Fruit fly (Drosophila melanogaster): Measurements from ENCODE around the gene mdy.
A peak's percentile ranks its signal among the peaks of the same experiment; 100 is the strongest.

mdy gene

dm6 chr2L:16801578-16802152, 14.8 kb upstream of the mdy start (continued):
- TF ChIP-seq sc (optimal IDR thresholded peaks at IDR 0.05), result no peak
- no peak for TF ChIP-seq sc (GFP tag; optimal IDR thresholded peaks at IDR 0.05)
- no peak for TF ChIP-seq CG17912 (GFP tag; optimal IDR thresholded peaks at IDR 0.05)
- TF ChIP-seq ewg (GFP tag; optimal IDR thresholded peaks at IDR 0.05), result no peak
- no peak for TF ChIP-seq CkIIα-i1 (GFP tag; IDR thresholded peaks at IDR 0.05)
- TF ChIP-seq CG10267 (tag; optimal IDR thresholded peaks at IDR 0.05), result no peak
- no peak for TF ChIP-seq zf30C (GFP tag; optimal IDR thresholded peaks at IDR 0.05)
- TF ChIP-seq Sox102F (GFP tag; optimal IDR thresholded peaks at IDR 0.05), result no peak
- TF ChIP-seq CG17385 (GFP tag; optimal IDR thresholded peaks at IDR 0.05), result no peak
- TF ChIP-seq ash1 (GFP tag; optimal IDR thresholded peaks at IDR 0.05), result no peak
- 0 out of 4 replicates have a peak, but pooled peaks have one; percentile 18 for TF ChIP-seq chinmo (GFP tag; IDR thresholded peaks at IDR 0.05; ENCODE audit: partially characterized antibody)
- no peak for TF ChIP-seq H2.0 (GFP tag; IDR thresholded peaks at IDR 0.05)
- no peak for TF ChIP-seq br (optimal IDR thresholded peaks at IDR 0.05)
- no peak for TF ChIP-seq CG4424 (GFP tag; optimal IDR thresholded peaks at IDR 0.05)
- no peak for TF ChIP-seq CG7839 (tag; optimal IDR thresholded peaks at IDR 0.05)
- TF ChIP-seq exex (tag; optimal IDR thresholded peaks at IDR 0.05), result peak; percentile 99
- no peak for TF ChIP-seq CG10979 (tag; optimal IDR thresholded peaks at IDR 0.05)
- peak; percentile 32; the same call in 1 of the 2 replicates for TF ChIP-seq CG13287 (GFP tag; IDR thresholded peaks at IDR 0.05; ENCODE audit: partially characterized antibody)
- TF ChIP-seq PHDP (tag; optimal IDR thresholded peaks at IDR 0.05), result no peak
- no peak for TF ChIP-seq CG1233 (GFP tag; optimal IDR thresholded peaks at IDR 0.05)
- TF ChIP-seq gem (tag; optimal IDR thresholded peaks at IDR 0.05), result no peak
- TF ChIP-seq CG1832 (GFP tag; optimal IDR thresholded peaks at IDR 0.05), result no peak
- TF ChIP-seq luna (GFP tag; optimal IDR thresholded peaks at IDR 0.05), result no peak
- TF ChIP-seq CG6854 (GFP tag; optimal IDR thresholded peaks at IDR 0.05), result peak; percentile 12
- TF ChIP-seq Med (GFP tag), result no peak
- TF ChIP-seq Doc2 (GFP tag; IDR thresholded peaks at IDR 0.05), result no peak
- TF ChIP-seq dimm (GFP tag; IDR thresholded peaks at IDR 0.05), result no peak
- no peak for TF ChIP-seq H15 (GFP tag; IDR thresholded peaks at IDR 0.05)
- peak; percentile 100 for TF ChIP-seq mirr (GFP tag; optimal IDR thresholded peaks at IDR 0.05)
- no peak for TF ChIP-seq CG13424 (tag; optimal IDR thresholded peaks at IDR 0.05)
- TF ChIP-seq CG14050 (GFP tag; IDR thresholded peaks at IDR 0.05), result no peak
- TF ChIP-seq salm (tag; optimal IDR thresholded peaks at IDR 0.05), result peak; percentile 2
- TF ChIP-seq dan (GFP tag; IDR thresholded peaks at IDR 0.05), result no peak
- TF ChIP-seq CG3995 (GFP tag; optimal IDR thresholded peaks at IDR 0.05), result peak; percentile 94
- TF ChIP-seq CG17612 (GFP tag; IDR thresholded peaks at IDR 0.05), result no peak
- no peak for TF ChIP-seq trem (tag; optimal IDR thresholded peaks at IDR 0.05)
- TF ChIP-seq dysf (GFP tag; IDR thresholded peaks at IDR 0.05), result no peak
- TF ChIP-seq hb (GFP tag; IDR thresholded peaks at IDR 0.05; ENCODE audit: partially characterized antibody), result no peak
- no peak for TF ChIP-seq Kr (GFP tag; optimal IDR thresholded peaks at IDR 0.05)
- no peak for TF ChIP-seq croc (GFP tag; conservative IDR thresholded peaks at IDR 0.05)
- no peak for TF ChIP-seq gsb (GFP tag; IDR thresholded peaks at IDR 0.05)
- peak; percentile 51; the same call in 1 of the 3 replicates for TF ChIP-seq Opbp (GFP tag; IDR thresholded peaks at IDR 0.05; ENCODE audit: partially characterized antibody)
- TF ChIP-seq pzg (GFP tag; optimal IDR thresholded peaks at IDR 0.05), result peak; percentile 16
- no peak for TF ChIP-seq peb (GFP tag; IDR thresholded peaks at IDR 0.05)
- TF ChIP-seq CG11695 (GFP tag; IDR thresholded peaks at IDR 0.05), result no peak
- TF ChIP-seq CG4328 (GFP tag; optimal IDR thresholded peaks at IDR 0.05), result peak; percentile 2
- TF ChIP-seq CG12104 (GFP tag; optimal IDR thresholded peaks at IDR 0.05), result no peak
- no peak for TF ChIP-seq Jarid2 (GFP tag; optimal IDR thresholded peaks at IDR 0.05)
- no peak for TF ChIP-seq HLH4C (GFP tag; IDR thresholded peaks at IDR 0.05; ENCODE audit: partially characterized antibody)
- TF ChIP-seq CG11093 (GFP tag; IDR thresholded peaks at IDR 0.05), result no peak
- TF ChIP-seq ase (GFP tag; IDR thresholded peaks at IDR 0.05), result no peak
